Worm (Caenorhabditis elegans): ENCODE measurements around the gene Y97E10AR.4.
A peak's percentile ranks its signal among the peaks of the same experiment; 100 is the strongest.

The Y97E10AR.4 gene

DNA sequence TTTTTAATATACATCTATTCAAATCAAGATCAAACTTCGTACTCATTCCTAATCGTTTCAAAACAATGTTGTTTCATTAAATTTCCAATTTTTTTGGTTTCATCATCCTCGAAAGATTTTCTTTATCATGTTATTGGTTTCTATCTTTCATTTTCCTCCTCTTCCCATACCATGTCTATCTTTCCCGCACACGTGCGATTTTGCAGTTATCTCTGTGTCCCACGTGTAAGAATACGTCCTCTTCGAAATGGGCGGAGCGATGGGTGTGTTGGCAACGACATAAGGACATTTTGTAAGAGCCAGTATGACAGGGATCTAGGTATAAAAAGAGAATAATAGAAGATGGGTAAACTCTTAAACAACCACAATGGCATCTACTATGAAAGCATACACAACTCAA, 16.3 kb upstream of the Y97E10AR.4 start, which contains the start of gene F43H9.4 (continued):
- TF ChIP-seq ztf-11 (tag; optimal IDR thresholded peaks at IDR 0.05) (no peak), ceh-16 (tag; optimal IDR thresholded peaks at IDR 0.05) (no peak), lin-11 (tag; optimal IDR thresholded peaks at IDR 0.05) (no peak), aly-2 (tag; optimal IDR thresholded peaks at IDR 0.05) (no peak), nhr-10 (tag; optimal IDR thresholded peaks at IDR 0.05) (no peak), unc-55 (GFP tag; optimal IDR thresholded peaks at IDR 0.05) (no peak), blmp-1 (tag; optimal IDR thresholded peaks at IDR 0.05; ENCODE audit: insufficient read depth) (peak; percentile 2), elt-1 (tag; optimal IDR thresholded peaks at IDR 0.05) (no peak), ztf-4 (tag; optimal IDR thresholded peaks at IDR 0.05) (no peak), nhr-237 (tag; optimal IDR thresholded peaks at IDR 0.05) (no peak), nhr-77 (tag; optimal IDR thresholded peaks at IDR 0.05) (no peak), crh-2 (tag; optimal IDR thresholded peaks at IDR 0.05) (peak; percentile 48)

DNA sequence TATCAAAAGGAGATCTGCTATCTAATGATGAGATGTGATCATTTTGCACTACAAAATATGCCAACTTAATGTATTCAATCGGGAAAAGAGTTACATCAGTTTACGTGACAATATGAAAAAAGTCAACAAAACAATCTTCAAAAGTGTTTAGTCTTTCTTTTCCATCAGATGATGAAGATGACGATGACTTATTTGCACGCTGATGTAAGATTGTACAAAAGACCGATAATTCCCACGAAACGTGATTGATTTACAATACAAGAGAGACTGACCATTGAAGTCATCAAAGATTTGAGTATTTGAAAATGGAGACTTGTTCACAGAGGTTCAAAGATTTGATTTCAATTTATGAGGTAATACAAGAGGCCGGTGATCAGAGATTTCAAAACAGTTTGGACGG, 15.2 kb upstream of the Y97E10AR.4 start:
- TF ChIP-seq dmd-4 (tag; optimal IDR thresholded peaks at IDR 0.05) (no peak), nhr-12 (tag; optimal IDR thresholded peaks at IDR 0.05) (no peak), F13H6.1 (tag; optimal IDR thresholded peaks at IDR 0.05) (no peak), nhr-129 (tag; optimal IDR thresholded peaks at IDR 0.05) (peak; percentile 95), elt-1 (tag; optimal IDR thresholded peaks at IDR 0.05) (no peak), nhr-23 (tag; optimal IDR thresholded peaks at IDR 0.05) (no peak), ceh-82 (tag; optimal IDR thresholded peaks at IDR 0.05) (no peak), gmeb-1 (tag; optimal IDR thresholded peaks at IDR 0.05) (no peak), sem-4 (tag; optimal IDR thresholded peaks at IDR 0.05) (no peak), nhr-25 (tag; optimal IDR thresholded peaks at IDR 0.05) (peak; percentile 87), nhr-10 (tag; optimal IDR thresholded peaks at IDR 0.05) (no peak), crh-2 (tag; optimal IDR thresholded peaks at IDR 0.05) (no peak), nhr-237 (tag; optimal IDR thresholded peaks at IDR 0.05) (no peak), sma-9 (GFP tag; optimal IDR thresholded peaks at IDR 0.05) (peak; percentile 77), sma-9 (tag; optimal IDR thresholded peaks at IDR 0.05) (no peak), zag-1 (tag; optimal IDR thresholded peaks at IDR 0.05) (no peak), nhr-11 (tag; optimal IDR thresholded peaks at IDR 0.05) (no peak), egl-27 (tag; optimal IDR thresholded peaks at IDR 0.05) (no peak), unc-55 (GFP tag; optimal IDR thresholded peaks at IDR 0.05) (no peak), lin-13 (GFP tag; optimal IDR thresholded peaks at IDR 0.05) (no peak), ZK546.5 (tag; optimal IDR thresholded peaks at IDR 0.05) (no peak), ztf-4 (tag; optimal IDR thresholded peaks at IDR 0.05) (no peak), nhr-21 (tag; optimal IDR thresholded peaks at IDR 0.05) (peak; percentile 42), blmp-1 (tag; optimal IDR thresholded peaks at IDR 0.05; ENCODE audit: insufficient read depth) (peak; percentile 20), fos-1 (tag; optimal IDR thresholded peaks at IDR 0.05) (no peak), mdl-1 (tag; optimal IDR thresholded peaks at IDR 0.05) (peak in 1 of 2 experiments; percentile 8), peb-1 (tag; optimal IDR thresholded peaks at IDR 0.05) (no peak), ama-1 (optimal IDR thresholded peaks at IDR 0.05) (no peak), sma-3 (GFP tag; optimal IDR thresholded peaks at IDR 0.05) (no peak), ceh-16 (tag; optimal IDR thresholded peaks at IDR 0.05) (no peak), aly-2 (tag; optimal IDR thresholded peaks at IDR 0.05) (no peak), mab-5 (tag; optimal IDR thresholded peaks at IDR 0.05) (no peak), nhr-6 (tag; optimal IDR thresholded peaks at IDR 0.05) (peak; percentile 13), unc-62 (GFP tag; optimal IDR thresholded peaks at IDR 0.05) (no peak), ztf-1 (GFP tag; conservative IDR thresholded peaks at IDR 0.05) (no peak)

DNA sequence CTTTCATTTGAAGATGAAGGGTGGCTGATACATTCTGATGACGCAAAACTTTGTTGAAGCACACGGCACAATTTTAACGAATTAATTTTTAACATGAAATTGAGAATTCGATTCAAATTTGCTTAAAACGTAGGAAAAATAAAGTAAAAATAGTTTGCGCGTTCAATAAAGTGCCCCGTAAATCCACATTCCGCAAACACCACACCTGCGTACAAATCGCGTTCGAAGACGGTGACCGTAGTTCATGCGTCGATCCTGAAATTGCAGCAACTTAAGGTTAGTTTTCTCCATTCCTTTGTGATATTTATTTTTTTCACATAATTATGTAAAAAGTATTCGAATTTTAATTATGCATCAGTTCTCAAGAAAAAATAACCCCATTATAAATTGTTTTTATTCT, 14.7 kb upstream of the Y97E10AR.4 start, which contains the start of gene F43H9.3:
TSS of gene F43H9.3 (minus strand) at position 189 of the 400 bp plus-strand sequence.
- no peak for TF ChIP-seq ztf-4 (tag; optimal IDR thresholded peaks at IDR 0.05)
- peak; percentile 0 for TF ChIP-seq fos-1 (tag; optimal IDR thresholded peaks at IDR 0.05)
- TF ChIP-seq ceh-16 (tag; optimal IDR thresholded peaks at IDR 0.05): no peak
- TF ChIP-seq R02D3.7 (tag; optimal IDR thresholded peaks at IDR 0.05): peak; percentile 62
- peak in 1 of 2 experiments; percentile 88 for TF ChIP-seq lsy-2 (tag; optimal IDR thresholded peaks at IDR 0.05)

DNA sequence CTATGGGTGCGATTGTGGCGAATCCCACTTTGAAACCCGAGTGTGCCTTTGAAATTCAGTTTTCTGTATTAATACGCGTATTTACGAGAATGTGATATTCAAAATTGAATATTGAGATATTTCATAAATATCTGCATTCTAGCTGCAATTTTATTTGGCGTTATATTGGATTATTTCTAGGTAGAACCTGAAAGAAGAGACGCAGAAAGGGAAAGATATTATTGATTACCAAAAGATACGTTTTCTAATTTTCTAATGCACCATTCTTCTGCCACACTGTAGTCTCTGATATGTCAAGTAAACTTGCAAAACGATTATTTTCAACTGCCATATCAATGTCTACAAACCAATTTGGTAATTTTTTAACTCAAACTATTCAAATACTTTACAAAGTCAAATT, 12.0 kb upstream of the Y97E10AR.4 start, which contains the start of gene ech-3:
TSS of gene ech-3 (plus strand) at position 178 of the 400 bp plus-strand sequence.
- TF ChIP-seq nhr-11 (tag; optimal IDR thresholded peaks at IDR 0.05) (no peak), zag-1 (tag; optimal IDR thresholded peaks at IDR 0.05) (no peak), ama-1 (optimal IDR thresholded peaks at IDR 0.05) (no peak), lin-39 (tag; optimal IDR thresholded peaks at IDR 0.05) (no peak)

Measured in whole organism, L2 larva.